Fruit fly (Drosophila melanogaster): ENCODE data around the gene Ssl1.

- no peak for TF ChIP-seq ey (GFP tag; optimal IDR thresholded peaks at IDR 0.05)
- no peak for TF ChIP-seq sv (GFP tag; optimal IDR thresholded peaks at IDR 0.05)
- TF ChIP-seq lola (GFP tag; optimal IDR thresholded peaks at IDR 0.05), result peak; percentile 21
- TF ChIP-seq psq (GFP tag; optimal IDR thresholded peaks at IDR 0.05), result no peak
- TF ChIP-seq brk (GFP tag; optimal IDR thresholded peaks at IDR 0.05), result no peak
- no peak for TF ChIP-seq fru (GFP tag; optimal IDR thresholded peaks at IDR 0.05)
Measured at dm6 chr3L:22894689-22895283, 15.9 kb downstream of the Ssl1 start.
